Worm (Caenorhabditis elegans): ENCODE measurements around the gene tim-1.

Gene tim-1

DNA sequence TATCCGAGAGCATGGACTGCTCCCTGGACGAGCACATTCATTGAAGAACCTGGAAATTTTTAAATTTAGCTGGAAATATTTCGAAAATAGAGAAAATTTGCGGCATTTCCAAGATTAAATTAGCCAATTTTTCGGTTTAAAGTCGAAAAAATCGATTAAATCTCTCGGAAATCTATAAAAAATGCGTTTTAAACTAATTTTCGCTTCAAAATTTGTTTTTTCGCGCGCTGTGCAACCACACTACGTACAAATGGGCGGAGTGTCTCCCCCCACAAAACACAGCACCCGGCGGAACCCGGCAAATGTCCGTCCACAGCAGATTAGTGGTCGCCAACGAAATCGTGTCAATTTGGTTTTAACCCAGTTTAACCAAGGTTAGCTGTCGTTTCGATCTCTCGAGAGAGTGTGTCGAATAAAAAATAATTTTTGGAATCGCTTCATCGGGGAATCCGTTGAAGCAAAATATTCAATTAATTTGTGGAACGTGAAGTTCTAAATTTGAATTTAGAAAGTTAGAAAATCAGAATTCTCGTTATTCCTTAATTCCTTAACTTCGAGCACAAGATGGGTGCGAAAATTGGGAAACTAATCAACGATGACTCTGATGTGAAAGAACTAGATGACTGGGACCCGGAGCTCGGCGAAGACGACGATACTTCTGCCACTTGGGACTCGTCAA is at the start of gene tim-1, which contains the start of gene Y75B8A.23:
Gene tim-1 (minus strand): TSS at position 51 of the 679 bp plus-strand sequence.
Gene Y75B8A.23 (plus strand): TSS at position 547 of the 679 bp plus-strand sequence.
- TF ChIP-seq elt-3 (tag; optimal IDR thresholded peaks at IDR 0.05) (peak; percentile 69), sem-2 (GFP tag; optimal IDR thresholded peaks at IDR 0.05) (peak; percentile 25), ceh-39 (tag; optimal IDR thresholded peaks at IDR 0.05) (peak; percentile 87), lin-32 (GFP tag; optimal IDR thresholded peaks at IDR 0.05) (no peak), ham-2 (GFP tag; optimal IDR thresholded peaks at IDR 0.05) (peak; percentile 44), unc-120 (tag; optimal IDR thresholded peaks at IDR 0.05; ENCODE audit: poor library complexity, severe bottlenecking) (peak; percentile 36), lin-13 (tag; optimal IDR thresholded peaks at IDR 0.05) (peak; percentile 90), cnd-1 (tag; optimal IDR thresholded peaks at IDR 0.05) (peak; percentile 68), nhr-76 (tag; optimal IDR thresholded peaks at IDR 0.05) (no peak), flh-1 (GFP tag; optimal IDR thresholded peaks at IDR 0.05) (no peak), nhr-237 (tag; optimal IDR thresholded peaks at IDR 0.05) (peak; percentile 85), sptf-1 (tag; optimal IDR thresholded peaks at IDR 0.05) (peak; percentile 63), unc-39 (tag; optimal IDR thresholded peaks at IDR 0.05) (no peak), pha-4 (tag; optimal IDR thresholded peaks at IDR 0.05) (peak; percentile 76), nhr-12 (tag; optimal IDR thresholded peaks at IDR 0.05) (peak; percentile 28), lsy-2 (tag; optimal IDR thresholded peaks at IDR 0.05) (peak; percentile 66), unc-62 (GFP tag; optimal IDR thresholded peaks at IDR 0.05) (peak; percentile 59), nhr-28 (tag; optimal IDR thresholded peaks at IDR 0.05) (no peak), snpc-4 (tag; optimal IDR thresholded peaks at IDR 0.05) (no peak), ztf-11 (tag; optimal IDR thresholded peaks at IDR 0.05) (no peak), tbx-8 (GFP tag; optimal IDR thresholded peaks at IDR 0.05) (peak; percentile 60), drap-1 (GFP tag; optimal IDR thresholded peaks at IDR 0.05) (peak; percentile 76), hlh-1 (tag; optimal IDR thresholded peaks at IDR 0.05) (peak; percentile 22), ces-1 (GFP tag; optimal IDR thresholded peaks at IDR 0.05) (peak; percentile 92), mep-1 (tag; optimal IDR thresholded peaks at IDR 0.05) (peak; percentile 93), ceh-83 (GFP tag; optimal IDR thresholded peaks at IDR 0.05) (peak; percentile 69), blmp-1 (tag; optimal IDR thresholded peaks at IDR 0.05) (no peak), M03D4.4 (tag; optimal IDR thresholded peaks at IDR 0.05) (peak; percentile 49), nhr-2 (tag; optimal IDR thresholded peaks at IDR 0.05) (peak; percentile 16), mab-5 (tag; optimal IDR thresholded peaks at IDR 0.05) (no peak), elt-1 (tag; optimal IDR thresholded peaks at IDR 0.05; ENCODE audit: borderline replicate concordance, insufficient read depth) (no peak), mls-2 (tag; optimal IDR thresholded peaks at IDR 0.05) (peak; percentile 55), bed-3 (GFP tag; optimal IDR thresholded peaks at IDR 0.05) (no peak), ceh-43 (GFP tag; optimal IDR thresholded peaks at IDR 0.05) (peak; percentile 24), zip-8 (tag; optimal IDR thresholded peaks at IDR 0.05) (no peak)

DNA sequence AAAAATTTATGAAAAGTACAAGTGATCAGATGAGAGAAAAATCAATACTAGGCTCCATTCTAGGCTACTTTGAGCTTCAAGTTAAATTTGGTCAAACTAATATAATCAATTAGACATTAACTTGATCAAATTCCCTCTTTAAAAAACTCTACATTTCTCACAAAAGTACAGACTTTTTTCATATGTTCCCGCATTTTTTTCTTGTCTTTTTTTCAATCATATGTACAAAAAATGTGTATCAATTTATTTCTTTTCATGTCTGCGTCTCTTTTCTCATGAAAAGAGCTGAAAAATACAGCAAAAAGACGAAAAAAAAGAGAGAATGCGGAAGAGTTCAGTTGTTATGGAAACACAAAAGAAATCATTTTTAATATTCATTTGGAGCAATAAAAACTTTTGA is 49.3 kb upstream of the tim-1 start:
- TF ChIP-seq flh-1 (GFP tag; optimal IDR thresholded peaks at IDR 0.05) (no peak), drap-1 (GFP tag; optimal IDR thresholded peaks at IDR 0.05) (no peak), nhr-2 (tag; optimal IDR thresholded peaks at IDR 0.05) (no peak), lin-32 (GFP tag; optimal IDR thresholded peaks at IDR 0.05) (no peak), hlh-1 (tag; optimal IDR thresholded peaks at IDR 0.05) (no peak), unc-62 (GFP tag; optimal IDR thresholded peaks at IDR 0.05) (no peak), nhr-76 (tag; optimal IDR thresholded peaks at IDR 0.05) (no peak), sptf-1 (tag; optimal IDR thresholded peaks at IDR 0.05) (no peak), unc-39 (tag; optimal IDR thresholded peaks at IDR 0.05) (no peak), lsy-2 (tag; optimal IDR thresholded peaks at IDR 0.05) (no peak), ceh-83 (GFP tag; optimal IDR thresholded peaks at IDR 0.05) (no peak), zip-8 (tag; optimal IDR thresholded peaks at IDR 0.05) (no peak), snpc-4 (tag; optimal IDR thresholded peaks at IDR 0.05) (no peak), lin-13 (tag; optimal IDR thresholded peaks at IDR 0.05) (no peak), unc-120 (tag; optimal IDR thresholded peaks at IDR 0.05; ENCODE audit: poor library complexity, severe bottlenecking) (no peak), elt-3 (tag; optimal IDR thresholded peaks at IDR 0.05) (no peak)

DNA sequence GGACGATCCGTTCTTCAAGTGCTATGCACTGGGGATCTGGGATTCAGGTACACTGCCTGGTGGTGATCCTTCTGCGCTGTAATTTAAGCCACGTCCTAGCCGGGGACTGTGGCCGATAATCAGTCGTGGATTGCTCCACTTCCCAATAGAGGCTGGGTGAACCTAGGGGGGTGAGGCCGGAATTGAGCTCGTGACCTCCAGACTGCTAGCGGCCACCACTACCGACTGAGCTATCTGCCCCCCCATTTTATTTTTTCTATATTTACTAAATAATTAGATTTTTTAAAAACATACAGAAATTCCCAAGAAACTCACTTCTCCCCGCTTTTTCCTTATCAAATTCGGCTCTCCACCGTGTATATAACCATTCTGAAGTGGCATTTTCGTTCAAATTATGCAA is 47.3 kb upstream of the tim-1 start:
- TF ChIP-seq nhr-2 (tag; optimal IDR thresholded peaks at IDR 0.05) (no peak), lin-13 (tag; optimal IDR thresholded peaks at IDR 0.05) (no peak), nhr-76 (tag; optimal IDR thresholded peaks at IDR 0.05) (no peak), mls-2 (tag; optimal IDR thresholded peaks at IDR 0.05) (no peak)

All from whole organism, mixed stage, embryonic.